Worm (Caenorhabditis elegans): Measurements from ENCODE around the gene W05H9.2.

ce11 chrX:6273772-6274171 is 6.9 kb downstream of the W05H9.2 start:
- TF ChIP-seq egl-18 (GFP tag; IDR thresholded peaks at IDR 0.05) (no peak), aptf-3 (GFP tag; IDR thresholded peaks at IDR 0.05) (no peak), nhr-90 (tag; optimal IDR thresholded peaks at IDR 0.05) (no peak), F22D6.2 (tag; optimal IDR thresholded peaks at IDR 0.05) (no peak), snpc-4 (GFP tag; optimal IDR thresholded peaks at IDR 0.05) (no peak), snpc-4 (tag; optimal IDR thresholded peaks at IDR 0.05) (no peak), nhr-120 (GFP tag; IDR thresholded peaks at IDR 0.05) (no peak), ama-1 (optimal IDR thresholded peaks at IDR 0.05) (no peak), ama-1 (GFP tag; optimal IDR thresholded peaks at IDR 0.05) (no peak), sdz-38 (tag; optimal IDR thresholded peaks at IDR 0.05) (no peak), cebp-2 (GFP tag; IDR thresholded peaks at IDR 0.05) (no peak), hrde-1 (tag; optimal IDR thresholded peaks at IDR 0.05; ENCODE audit: borderline replicate concordance) (no peak), bed-1 (GFP tag; IDR thresholded peaks at IDR 0.05) (no peak), somi-1 (GFP tag; optimal IDR thresholded peaks at IDR 0.05) (no peak), T26A5.8 (tag; optimal IDR thresholded peaks at IDR 0.05) (no peak)

Data from whole organism, young adult.